Worm (Caenorhabditis elegans) whole organism, L1 larva: ENCODE results near the gene T21D12.12.

Experiments
- C04F5.9 ChIP-seq: sonication (generic microtip); optimal IDR thresholded peaks from 2 replicates; lab custom pipeline; 2016; ENCODE audit warnings: missing genetic modification characterization, missing compliant biosample characterization
- C34B4.2 ChIP-seq: sonication (generic microtip); optimal IDR thresholded peaks from 2 replicates; lab custom pipeline; 2017; ENCODE audit warnings: mild to moderate bottlenecking, missing genetic modification characterization, missing compliant biosample characterization
- alr-1 ChIP-seq: fragments of 200-800 bp; sonication (Bioruptor generic); optimal IDR thresholded peaks from 2 replicates; lab custom pipeline; 2018; ENCODE audit warnings: borderline replicate concordance, mild to moderate bottlenecking, missing genetic modification characterization, missing compliant biosample characterization
- aly-2 ChIP-seq: fragments of 150-350 bp; optimal IDR thresholded peaks from 2 replicates; lab custom pipeline; 2014; ENCODE audit warnings: missing biosample characterization, missing genetic modification characterization
- ama-1 ChIP-seq: fragments of 150-350 bp; optimal IDR thresholded peaks from 2 replicates; lab custom pipeline; 2014
- ceh-63 ChIP-seq: fragments of 200-800 bp; sonication (Bioruptor generic); optimal IDR thresholded peaks from 2 replicates; lab custom pipeline; 2018; ENCODE audit warnings: mild to moderate bottlenecking, missing genetic modification characterization, missing compliant biosample characterization
- ceh-8 ChIP-seq: fragments of 200-800 bp; sonication (Bioruptor generic); optimal IDR thresholded peaks from 2 replicates; lab custom pipeline; 2018; ENCODE audit warnings: mild to moderate bottlenecking, missing genetic modification characterization, moderate library complexity, missing compliant biosample characterization
- ceh-90 ChIP-seq: sonication (generic microtip); optimal IDR thresholded peaks from 2 replicates; lab custom pipeline; 2016; ENCODE audit warnings: missing genetic modification characterization, missing compliant biosample characterization
- dpl-1 ChIP-seq, 3 experiments: fragments of 150-350 bp in 2 of 3; sonication (generic microtip) in 1 of 3; optimal IDR thresholded peaks; 2 replicates each; lab custom pipeline; 2014 to 2017; ENCODE audit warnings: missing biosample characterization in 3 of 3, missing genetic modification characterization in 3 of 3, missing genetic modification reagents in 3 of 3
- efl-1 ChIP-seq, 4 experiments: fragments of 150-350 bp; optimal IDR thresholded peaks in 3 of 4; peaks in 1 of 4; 1 replicate in 1 of 4; 2 replicates in 3 of 4; lab custom pipeline; 2014; ENCODE audit warnings: missing biosample characterization in 2 of 4, missing genetic modification characterization in 2 of 4, missing genetic modification reagents in 2 of 4
- egl-13 ChIP-seq: sonication (generic microtip); optimal IDR thresholded peaks from 2 replicates; lab custom pipeline; 2016; ENCODE audit warnings: missing genotype, missing genetic modification reagents, missing genetic modification characterization, missing compliant biosample characterization
- ets-5 ChIP-seq: fragments of 200-800 bp; sonication (Bioruptor generic); IDR thresholded peaks from 2 replicates; pipeline ENCODE4 v1.3.6; 2022; ENCODE audit warnings: missing genetic modification characterization, missing compliant biosample characterization
- fkh-8 ChIP-seq: sonication (generic microtip); optimal IDR thresholded peaks from 2 replicates; lab custom pipeline; 2016; ENCODE audit warnings: mild to moderate bottlenecking, missing genetic modification characterization, missing compliant biosample characterization
- grh-1 ChIP-seq: fragments of 200-800 bp; sonication (Bioruptor generic); IDR thresholded peaks from 2 replicates; pipeline ENCODE4 v1.3.6; 2022; ENCODE audit warnings: missing genetic modification reagents, missing genetic modification characterization, missing compliant biosample characterization
- hlh-4 ChIP-seq: sonication (generic microtip); optimal IDR thresholded peaks from 2 replicates; lab custom pipeline; 2016; ENCODE audit warnings: mild to moderate bottlenecking, missing genetic modification characterization, missing compliant biosample characterization
- irx-1 ChIP-seq: sonication (generic microtip); optimal IDR thresholded peaks from 2 replicates; lab custom pipeline; 2016; ENCODE audit warnings: missing genetic modification characterization, missing compliant biosample characterization
- isw-1 ChIP-seq: fragments of 200-800 bp; sonication (Bioruptor generic); IDR thresholded peaks from 2 replicates; pipeline ENCODE4 v1.3.6; 2022; ENCODE audit warnings: missing genetic modification characterization, missing compliant biosample characterization
- jun-1 ChIP-seq: fragments of 150-350 bp; optimal IDR thresholded peaks from 2 replicates; lab custom pipeline; 2014; ENCODE audit warnings: missing biosample characterization, missing genetic modification reagents, missing genetic modification characterization
- lin-35 ChIP-seq, 2 experiments: fragments of 150-350 bp; optimal IDR thresholded peaks; 2 replicates each; lab custom pipeline; 2014; ENCODE audit warnings: missing biosample characterization in 2 of 2, missing genetic modification characterization in 2 of 2, missing genetic modification reagents in 2 of 2
- mdl-1 ChIP-seq, 2 experiments: fragments of 150-350 bp; optimal IDR thresholded peaks; 2 replicates each; lab custom pipeline; 2014 to 2017; ENCODE audit warnings: missing biosample characterization in 2 of 2, missing genetic modification characterization in 2 of 2, inconsistent platforms in 1 of 2
- mep-1 ChIP-seq: fragments of 150-350 bp; optimal IDR thresholded peaks from 2 replicates; lab custom pipeline; 2014; ENCODE audit warnings: missing biosample characterization, missing genetic modification characterization
- nhr-237 ChIP-seq: fragments of 150-350 bp; optimal IDR thresholded peaks from 2 replicates; lab custom pipeline; 2014; ENCODE audit warnings: missing biosample characterization, missing genetic modification characterization
- nhr-76 ChIP-seq: sonication (generic microtip); optimal IDR thresholded peaks from 2 replicates; lab custom pipeline; 2017; ENCODE audit warnings: missing biosample characterization, missing genetic modification characterization
- nhr-84 ChIP-seq: sonication (generic microtip); optimal IDR thresholded peaks from 2 replicates; lab custom pipeline; 2017; ENCODE audit warnings: missing biosample characterization, missing genetic modification characterization
- nhr-85 ChIP-seq: sonication (generic microtip); peaks from one replicate; lab custom pipeline; 2016; ENCODE audit warnings: missing genetic modification characterization, inconsistent platforms, missing compliant biosample characterization
- nhr-90 ChIP-seq: sonication (generic microtip); optimal IDR thresholded peaks from 2 replicates; lab custom pipeline; 2016; ENCODE audit warnings: mild to moderate bottlenecking, missing genetic modification characterization, missing compliant biosample characterization; ENCODE audit not compliant: poor library complexity
- pag-3 ChIP-seq: sonication (generic microtip); optimal IDR thresholded peaks from 2 replicates; lab custom pipeline; 2017; ENCODE audit warnings: missing genetic modification characterization, mild to moderate bottlenecking, missing compliant biosample characterization, antibody characterized with exemption, borderline replicate concordance; ENCODE audit not compliant: insufficient read depth
- pax-3 ChIP-seq: fragments of 200-800 bp; sonication (Bioruptor generic); optimal IDR thresholded peaks from 2 replicates; lab custom pipeline; 2018; ENCODE audit warnings: mild to moderate bottlenecking, missing genetic modification characterization, moderate library complexity, missing compliant biosample characterization
- skn-1 ChIP-seq: fragments of 150-350 bp; optimal IDR thresholded peaks from 2 replicates; lab custom pipeline; 2014; ENCODE audit warnings: missing biosample characterization, missing genetic modification characterization
- snpc-4 ChIP-seq: fragments of 150-350 bp; optimal IDR thresholded peaks from 2 replicates; lab custom pipeline; 2014; ENCODE audit warnings: missing biosample characterization, missing genetic modification characterization
- snu-23 ChIP-seq: sonication (generic microtip); optimal IDR thresholded peaks from 2 replicates; lab custom pipeline; 2016; ENCODE audit warnings: missing genetic modification characterization, missing compliant biosample characterization
- sox-4 ChIP-seq: sonication (generic microtip); optimal IDR thresholded peaks from 2 replicates; lab custom pipeline; 2016; ENCODE audit warnings: missing genetic modification characterization, missing compliant biosample characterization
- sptf-1 ChIP-seq: fragments of 150-350 bp; optimal IDR thresholded peaks from 2 replicates; lab custom pipeline; 2014; ENCODE audit warnings: missing biosample characterization, missing genetic modification characterization
- unc-130 ChIP-seq: fragments of 150-350 bp; optimal IDR thresholded peaks from 2 replicates; lab custom pipeline; 2017; ENCODE audit warnings: missing biosample characterization, missing genetic modification characterization, inconsistent platforms
- vab-15 ChIP-seq: sonication (generic microtip); optimal IDR thresholded peaks from 2 replicates; lab custom pipeline; 2017; ENCODE audit warnings: missing genotype, mild to moderate bottlenecking, missing genetic modification characterization, missing compliant biosample characterization
- xbp-1 ChIP-seq: sonication (generic microtip); optimal IDR thresholded peaks from 2 replicates; lab custom pipeline; 2016; ENCODE audit warnings: missing genetic modification characterization, missing compliant biosample characterization
- zip-4 ChIP-seq: fragments of 200-800 bp; sonication (Bioruptor generic); optimal IDR thresholded peaks from 2 replicates; lab custom pipeline; 2018; ENCODE audit warnings: mild to moderate bottlenecking, missing genetic modification characterization, moderate library complexity, missing compliant biosample characterization
- ztf-4 ChIP-seq: fragments of 150-350 bp; optimal IDR thresholded peaks from 2 replicates; lab custom pipeline; 2014; ENCODE audit warnings: missing biosample characterization, missing genetic modification characterization

T21D12.12 gene

DNA sequence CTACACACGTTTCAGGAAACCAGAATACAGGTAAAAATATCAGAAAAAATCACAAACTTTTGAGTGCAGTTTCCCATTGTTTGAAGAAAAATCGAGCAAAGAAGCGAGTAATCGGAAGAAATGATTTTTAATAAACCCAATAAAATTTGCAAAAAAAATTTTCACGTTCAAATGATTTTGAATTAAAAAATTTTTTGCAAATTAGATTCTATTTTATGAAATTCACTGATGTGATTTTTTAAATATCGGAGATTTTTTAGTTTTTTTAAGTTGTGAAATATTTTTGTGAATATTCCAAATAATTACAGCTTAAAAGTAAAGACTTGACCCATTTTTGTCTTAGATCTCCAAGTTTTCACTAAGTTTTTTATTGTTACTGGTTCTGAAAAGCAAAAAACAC, 32.0 kb downstream of the T21D12.12 start, which contains the start of gene pnp-1:
Gene pnp-1, minus strand, starts transcription at position 101 of the 400 bp plus-strand sequence.
- TF ChIP-seq xbp-1 (tag; lab: Kevin White, UChicago) (no peak), ceh-63 (GFP tag; lab: Kevin White, UChicago) (no peak), nhr-76 (no peak), ztf-4 (tag; lab: Kevin White, UChicago) (no peak), zip-4 (GFP tag; lab: Kevin White, UChicago) (no peak), lin-35 (GFP tag; optimal IDR thresholded peaks at IDR 0.05; lab: Kevin White, UChicago) (no peak), unc-130 (no peak), snpc-4 (tag; lab: Kevin White, UChicago) (no peak), jun-1 (tag; lab: Kevin White, UChicago) (no peak), nhr-90 (tag; lab: Kevin White, UChicago) (no peak), ceh-8 (no peak), mep-1 (tag; lab: Kevin White, UChicago) (no peak), sptf-1 (tag; lab: Kevin White, UChicago) (no peak), efl-1 (optimal IDR thresholded peaks at IDR 0.05; lab: Kevin White, UChicago) (no peak), efl-1 (GFP tag; optimal IDR thresholded peaks at IDR 0.05 in 1 of 2; lab: Kevin White, UChicago) (no peak), snu-23 (GFP tag; lab: Kevin White, UChicago) (no peak), grh-1 (GFP tag; lab: Robert Waterston, UW) (no peak), C04F5.9 (tag; lab: Kevin White, UChicago) (no peak), pag-3 (tag; lab: Kevin White, UChicago) (no peak), egl-13 (tag; lab: Kevin White, UChicago) (no peak)
- TF ChIP-seq, all 84 proteins: peak for 0

DNA sequence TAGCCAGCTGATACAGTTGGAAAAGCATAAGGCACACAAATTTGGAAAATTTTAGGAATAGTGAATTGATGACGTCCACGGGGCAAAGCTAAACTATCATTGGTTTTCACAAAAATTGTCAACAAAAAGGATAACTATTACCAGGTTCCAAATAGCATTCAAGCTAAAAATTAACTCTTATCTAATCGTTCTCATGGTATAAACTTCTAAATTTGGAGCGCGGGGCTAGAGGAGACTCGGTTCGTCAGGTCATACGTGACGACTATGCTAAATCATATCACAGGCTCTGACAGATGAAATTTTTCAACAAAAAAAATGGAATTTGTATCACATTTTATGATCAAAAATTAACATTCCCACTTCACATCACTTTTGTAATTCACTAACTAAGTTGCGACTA, 32.9 kb downstream of the T21D12.12 start:
- TF ChIP-seq skn-1 (tag; lab: Kevin White, UChicago) (no peak), fkh-8 (tag; lab: Kevin White, UChicago) (no peak), irx-1 (tag; lab: Kevin White, UChicago) (no peak), efl-1 (optimal IDR thresholded peaks at IDR 0.05; lab: Kevin White, UChicago) (no peak), efl-1 (GFP tag; optimal IDR thresholded peaks at IDR 0.05 in 1 of 2; lab: Kevin White, UChicago) (peak in 1 of 2 experiments; percentile 91)

DNA sequence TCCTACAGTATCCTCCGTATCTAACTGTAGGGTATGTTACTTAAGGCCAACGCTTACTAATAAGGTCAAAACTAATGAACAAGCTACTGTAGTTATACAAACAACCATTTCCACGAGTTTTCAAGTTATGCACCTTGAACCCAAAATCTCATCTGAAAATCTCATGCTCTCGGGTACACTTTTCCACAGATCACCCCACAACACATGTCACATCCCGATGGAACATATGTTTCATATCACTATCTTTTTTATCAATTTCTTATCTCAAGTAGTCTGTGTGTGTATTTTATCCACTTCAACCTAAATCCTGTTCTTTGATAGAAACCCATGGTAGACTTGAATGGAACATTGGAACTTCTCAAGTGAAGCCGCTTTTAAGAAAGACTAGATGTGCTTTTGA, 34.1 kb downstream of the T21D12.12 start:
- TF ChIP-seq C34B4.2 (tag; lab: Kevin White, UChicago) (no peak), isw-1 (no peak), aly-2 (tag; lab: Kevin White, UChicago) (no peak), dpl-1 (GFP tag; optimal IDR thresholded peaks at IDR 0.05; lab: Kevin White, UChicago) (no peak), ceh-90 (tag; lab: Kevin White, UChicago) (no peak), pax-3 (tag; lab: Kevin White, UChicago) (no peak), egl-13 (tag; lab: Kevin White, UChicago) (no peak), nhr-85 (tag; lab: Kevin White, UChicago) (no peak), mdl-1 (tag; optimal IDR thresholded peaks at IDR 0.05; lab: Kevin White, UChicago) (no peak), alr-1 (tag; lab: Kevin White, UChicago) (no peak), sox-4 (no peak), nhr-84 (no peak), ama-1 (lab: Kevin White, UChicago) (no peak), ets-5 (GFP tag; lab: Robert Waterston, UW) (no peak), hlh-4 (no peak), snpc-4 (tag; lab: Kevin White, UChicago) (no peak), nhr-237 (tag; lab: Kevin White, UChicago) (no peak), vab-15 (tag; lab: Kevin White, UChicago) (no peak)
